Worm (Caenorhabditis elegans) whole organism, young adult: ENCODE measurements around the gene C27H5.12.
A peak's percentile ranks its signal among the peaks of the same experiment; 100 is the strongest.

Source experiments
- B0035.1 ChIP-seq: sonication (generic microtip); optimal IDR thresholded peaks from 2 replicates; lab custom pipeline; 2016; ENCODE audit warnings: missing genetic modification characterization, mild to moderate bottlenecking, missing compliant biosample characterization, missing genotype, missing genetic modification reagents
- B0261.1 ChIP-seq: sonication (generic microtip); optimal IDR thresholded peaks from 2 replicates; lab custom pipeline; 2016; ENCODE audit warnings: mild to moderate bottlenecking, missing genetic modification characterization, moderate library complexity, missing compliant biosample characterization
- C06A6.2 ChIP-seq: fragments of 200-800 bp; sonication (Bioruptor generic); conservative IDR thresholded peaks from 2 replicates; pipeline ENCODE4 v1.3.6; 2022; ENCODE audit warnings: missing genetic modification characterization, missing compliant biosample characterization
- C17E4.6 ChIP-seq: fragments of 200-800 bp; sonication (Bioruptor generic); IDR thresholded peaks from 2 replicates; pipeline ENCODE4 v1.3.6; 2022; ENCODE audit warnings: missing genetic modification reagents, missing genetic modification characterization, missing compliant biosample characterization
- D2030.7 ChIP-seq: fragments of 200-800 bp; sonication (Bioruptor generic); IDR thresholded peaks from 2 replicates; pipeline ENCODE4 v1.3.6; 2022; ENCODE audit warnings: missing genetic modification reagents, missing genetic modification characterization, missing compliant biosample characterization
- F23B12.7 ChIP-seq: sonication (generic microtip); optimal IDR thresholded peaks from 2 replicates; lab custom pipeline; 2017; ENCODE audit warnings: missing genetic modification characterization, mild to moderate bottlenecking, missing compliant biosample characterization, antibody characterized with exemption, moderate library complexity; ENCODE audit not compliant: insufficient read depth
- F33H1.4 ChIP-seq: fragments of 200-800 bp; sonication (Bioruptor generic); IDR thresholded peaks from 2 replicates; pipeline ENCODE4 v1.3.6; 2022; ENCODE audit warnings: missing genetic modification reagents, missing genetic modification characterization, missing compliant biosample characterization
- K11D2.4 ChIP-seq: fragments of 200-800 bp; sonication (Bioruptor generic); IDR thresholded peaks from 2 replicates; pipeline ENCODE4 v1.3.6; 2022; ENCODE audit warnings: missing genetic modification reagents, missing genetic modification characterization, missing compliant biosample characterization
- T07F8.4 ChIP-seq: sonication (generic microtip); optimal IDR thresholded peaks from 2 replicates; lab custom pipeline; 2016; ENCODE audit warnings: mild to moderate bottlenecking, missing genetic modification characterization, moderate library complexity, missing compliant biosample characterization
- Y53G8AR.9 ChIP-seq: fragments of 200-800 bp; sonication (Bioruptor generic); conservative IDR thresholded peaks from 2 replicates; pipeline ENCODE4 v1.3.6; 2022; ENCODE audit warnings: missing genetic modification reagents, missing genetic modification characterization, missing compliant biosample characterization
- ZK185.1 ChIP-seq: sonication (generic microtip); optimal IDR thresholded peaks from 2 replicates; lab custom pipeline; 2016; ENCODE audit warnings: mild to moderate bottlenecking, missing genetic modification characterization, missing compliant biosample characterization; ENCODE audit not compliant: poor library complexity, severe bottlenecking
- athp-1 ChIP-seq: sonication (generic microtip); optimal IDR thresholded peaks from 2 replicates; lab custom pipeline; 2017; ENCODE audit warnings: mild to moderate bottlenecking, missing genetic modification characterization, missing compliant biosample characterization
- attf-3 ChIP-seq: fragments of 200-800 bp; sonication (Bioruptor generic); conservative IDR thresholded peaks from 2 replicates; pipeline ENCODE4 v1.3.6; 2022; ENCODE audit warnings: missing genetic modification reagents, missing genetic modification characterization, missing compliant biosample characterization
- bed-2 ChIP-seq: fragments of 200-800 bp; sonication (Bioruptor generic); IDR thresholded peaks from 2 replicates; pipeline ENCODE4 v1.3.6; 2022; ENCODE audit warnings: missing genetic modification reagents, missing genetic modification characterization, missing compliant biosample characterization
- ccch-3 ChIP-seq: fragments of 200-800 bp; sonication (Bioruptor generic); optimal IDR thresholded peaks from 2 replicates; lab custom pipeline; 2018; ENCODE audit warnings: mild to moderate bottlenecking, missing genetic modification characterization, missing compliant biosample characterization
- cebp-1 ChIP-seq, 2 experiments: fragments of 200-800 bp in 1 of 2; sonication (Bioruptor generic) in 1 of 2; sonication (generic microtip) in 1 of 2; IDR thresholded peaks in 1 of 2; optimal IDR thresholded peaks in 1 of 2; 2 replicates each; pipeline versions ENCODE4 v1.3.6 to Lab custom; 2017 to 2022; ENCODE audit warnings: missing compliant biosample characterization in 2 of 2, missing genetic modification characterization in 2 of 2, mild to moderate bottlenecking in 1 of 2, missing genetic modification reagents in 1 of 2, moderate library complexity in 1 of 2
- ceh-27 ChIP-seq: fragments of 200-800 bp; sonication (Bioruptor generic); optimal IDR thresholded peaks from 2 replicates; lab custom pipeline; 2018; ENCODE audit warnings: mild to moderate bottlenecking, missing genetic modification characterization, moderate library complexity, missing compliant biosample characterization
- ceh-58 ChIP-seq: fragments of 200-800 bp; sonication (Bioruptor generic); IDR thresholded peaks from 2 replicates; pipeline ENCODE4 v1.3.6; 2022; ENCODE audit warnings: missing genetic modification characterization, missing compliant biosample characterization
- die-1 ChIP-seq: sonication (generic microtip); optimal IDR thresholded peaks from 2 replicates; lab custom pipeline; 2016; ENCODE audit warnings: missing genotype, mild to moderate bottlenecking, missing genetic modification characterization, missing compliant biosample characterization
- dox-1 ChIP-seq: fragments of 200-800 bp; sonication (Bioruptor generic); IDR thresholded peaks from 2 replicates; pipeline ENCODE4 v1.3.6; 2022; ENCODE audit warnings: missing genetic modification reagents, missing genetic modification characterization, missing compliant biosample characterization
- efl-1 ChIP-seq: fragments of 150-350 bp; optimal IDR thresholded peaks from 2 replicates; lab custom pipeline; 2014; ENCODE audit warnings: missing biosample characterization, missing genetic modification reagents, missing genetic modification characterization
- egrh-3 ChIP-seq: fragments of 200-800 bp; sonication (Bioruptor generic); IDR thresholded peaks from 2 replicates; pipeline ENCODE4 v1.3.6; 2022; ENCODE audit warnings: missing genetic modification reagents, missing genetic modification characterization, missing compliant biosample characterization
- ekl-4 ChIP-seq: fragments of 200-800 bp; sonication (Bioruptor generic); IDR thresholded peaks from 2 replicates; pipeline ENCODE4 v1.3.6; 2022; ENCODE audit warnings: missing genetic modification reagents, missing genetic modification characterization, missing compliant biosample characterization
- him-1 ChIP-seq: sonication (generic microtip); optimal IDR thresholded peaks from 2 replicates; lab custom pipeline; 2016; ENCODE audit warnings: missing genotype, missing genetic modification reagents, missing genetic modification characterization, missing compliant biosample characterization
- hlh-12 ChIP-seq: sonication (generic microtip); optimal IDR thresholded peaks from 2 replicates; lab custom pipeline; 2016; ENCODE audit warnings: missing genetic modification characterization, missing compliant biosample characterization
- hlh-26 ChIP-seq: fragments of 200-800 bp; sonication (Bioruptor generic); conservative IDR thresholded peaks from 2 replicates; pipeline ENCODE4 v1.3.6; 2022; ENCODE audit warnings: missing genetic modification reagents, missing genetic modification characterization, missing compliant biosample characterization
- hmg-20 ChIP-seq: fragments of 200-800 bp; sonication (Bioruptor generic); IDR thresholded peaks from 2 replicates; pipeline ENCODE4 v1.3.6; 2022; ENCODE audit warnings: missing genetic modification reagents, missing genetic modification characterization, missing compliant biosample characterization
- hrde-1 ChIP-seq: sonication (generic microtip); optimal IDR thresholded peaks from 2 replicates; lab custom pipeline; 2016; ENCODE audit warnings: missing genetic modification characterization, mild to moderate bottlenecking, missing compliant biosample characterization, moderate library complexity, missing genotype, missing genetic modification reagents, borderline replicate concordance
- lin-40 ChIP-seq: sonication (generic microtip); optimal IDR thresholded peaks from 2 replicates; lab custom pipeline; 2016; ENCODE audit warnings: missing genetic modification characterization, mild to moderate bottlenecking, missing compliant biosample characterization, missing genotype, missing genetic modification reagents
- lir-1 ChIP-seq: fragments of 200-800 bp; sonication (Bioruptor generic); conservative IDR thresholded peaks from 2 replicates; pipeline ENCODE4 v1.3.6; 2022; ENCODE audit warnings: missing genetic modification reagents, missing genetic modification characterization, missing compliant biosample characterization
- madf-8 ChIP-seq: fragments of 200-800 bp; sonication (Bioruptor generic); conservative IDR thresholded peaks from 2 replicates; pipeline ENCODE4 v1.3.6; 2022; ENCODE audit warnings: missing genetic modification reagents, missing genetic modification characterization, missing compliant biosample characterization
- mes-4 ChIP-seq: sonication (generic microtip); optimal IDR thresholded peaks from 2 replicates; lab custom pipeline; 2016; ENCODE audit warnings: missing genotype, missing genetic modification characterization, missing compliant biosample characterization
- nhr-120 ChIP-seq: fragments of 200-800 bp; sonication (Bioruptor generic); IDR thresholded peaks from 2 replicates; pipeline ENCODE4 v1.3.6; 2022; ENCODE audit warnings: missing genetic modification characterization, missing compliant biosample characterization
- nhr-80 ChIP-seq: sonication (generic microtip); optimal IDR thresholded peaks from 2 replicates; lab custom pipeline; 2016; ENCODE audit warnings: missing genetic modification characterization, missing compliant biosample characterization
- nhr-90 ChIP-seq: sonication (generic microtip); optimal IDR thresholded peaks from 2 replicates; lab custom pipeline; 2016; ENCODE audit warnings: missing genotype, mild to moderate bottlenecking, missing genetic modification characterization, missing compliant biosample characterization
- pbrm-1 ChIP-seq: fragments of 200-800 bp; sonication (Bioruptor generic); IDR thresholded peaks from 2 replicates; pipeline ENCODE4 v1.3.6; 2022; ENCODE audit warnings: missing genetic modification reagents, missing genetic modification characterization, missing compliant biosample characterization
- rcor-1 ChIP-seq: fragments of 200-800 bp; sonication (Bioruptor generic); IDR thresholded peaks from 2 replicates; pipeline ENCODE4 v1.3.6; 2022; ENCODE audit warnings: missing genetic modification reagents, missing genetic modification characterization, missing compliant biosample characterization
- rec-8 ChIP-seq, 2 experiments: sonication (generic microtip); optimal IDR thresholded peaks; 2 replicates each; lab custom pipeline; 2016; ENCODE audit warnings: mild to moderate bottlenecking in 2 of 2, missing genetic modification characterization in 2 of 2, missing genetic modification reagents in 2 of 2, missing genotype in 2 of 2, missing biosample characterization in 1 of 2, missing compliant biosample characterization in 1 of 2, moderate library complexity in 1 of 2
- repo-1 ChIP-seq: sonication (generic microtip); optimal IDR thresholded peaks from 2 replicates; lab custom pipeline; 2017; ENCODE audit warnings: mild to moderate bottlenecking, missing genetic modification characterization, missing compliant biosample characterization
- sea-2 ChIP-seq: fragments of 200-800 bp; sonication (Bioruptor generic); IDR thresholded peaks from 2 replicates; pipeline ENCODE4 v1.3.6; 2022; ENCODE audit warnings: missing genetic modification characterization, missing compliant biosample characterization
- snpc-4 ChIP-seq, 5 experiments: fragments of 150-350 bp in 1 of 5; sonication (generic microtip) in 4 of 5; optimal IDR thresholded peaks; 2 replicates each; lab custom pipeline; 2014 to 2018; ENCODE audit warnings: missing genetic modification characterization in 5 of 5, missing biosample characterization in 3 of 5, antibody characterized with exemption in 2 of 5, mild to moderate bottlenecking in 2 of 5, missing compliant biosample characterization in 2 of 5, missing genotype in 2 of 5, moderate library complexity in 2 of 5, missing genetic modification reagents in 1 of 5
- somi-1 ChIP-seq: fragments of 200-800 bp; sonication (Bioruptor generic); optimal IDR thresholded peaks from 2 replicates; lab custom pipeline; 2018; ENCODE audit warnings: mild to moderate bottlenecking, missing genetic modification characterization, missing compliant biosample characterization
- unc-130 ChIP-seq: sonication (generic microtip); optimal IDR thresholded peaks from 2 replicates; lab custom pipeline; 2016; ENCODE audit warnings: missing genetic modification reagents, missing genetic modification characterization, missing compliant biosample characterization
- xnd-1 ChIP-seq: sonication (generic microtip); optimal IDR thresholded peaks from 2 replicates; lab custom pipeline; 2016; ENCODE audit warnings: missing genotype, missing genetic modification reagents, missing genetic modification characterization, missing compliant biosample characterization
- ztf-18 ChIP-seq: sonication (generic microtip); optimal IDR thresholded peaks from 2 replicates; lab custom pipeline; 2016; ENCODE audit warnings: missing genotype, mild to moderate bottlenecking, missing genetic modification characterization, missing compliant biosample characterization
- ztf-3 ChIP-seq: fragments of 200-800 bp; sonication (Bioruptor generic); optimal IDR thresholded peaks from 2 replicates; lab custom pipeline; 2018; ENCODE audit warnings: mild to moderate bottlenecking, missing genetic modification characterization, missing compliant biosample characterization

Gene C27H5.12

DNA sequence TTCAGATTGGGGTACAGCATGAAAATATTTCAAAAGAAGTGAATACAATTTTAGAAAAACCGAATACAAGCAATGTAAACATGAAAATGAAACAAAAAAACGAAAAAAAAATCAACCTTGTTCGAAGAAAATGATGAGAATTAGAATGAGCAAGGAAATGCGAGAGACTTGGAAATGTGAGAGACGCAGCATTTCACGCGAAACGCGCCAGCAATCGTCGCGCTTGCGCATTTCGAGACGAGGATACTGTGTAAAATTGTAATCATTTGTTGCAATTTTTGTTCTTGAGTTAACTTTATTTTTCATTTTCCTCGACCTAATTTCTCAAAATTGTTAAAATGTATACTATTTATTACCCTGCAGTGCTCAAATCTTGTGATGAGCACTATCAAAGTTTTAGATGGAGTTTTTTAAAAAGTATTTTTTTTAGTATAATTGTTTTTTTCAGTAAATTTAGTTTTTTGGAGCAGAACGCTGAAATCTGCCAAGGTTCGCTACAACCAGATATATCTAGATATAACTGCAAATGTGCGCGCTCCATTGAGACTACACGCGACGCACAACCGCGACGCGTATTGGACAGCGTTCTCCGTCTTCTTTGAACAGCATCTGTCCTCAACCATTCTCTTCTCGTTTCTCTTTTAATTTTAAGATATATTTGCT, 9.3 kb downstream of the C27H5.12 start, which contains the start of gene fust-1 (continued):
- peak; percentile 86 for TF ChIP-seq attf-3 (GFP tag; lab: Robert Waterston, UW)
- TF ChIP-seq ceh-27 (GFP tag; lab: Kevin White, UChicago), result peak; percentile 90
- TF ChIP-seq lin-40 (tag; lab: Kevin White, UChicago), result peak; percentile 97
- TF ChIP-seq bed-2, result 0 out of 2 replicates have a peak, but pooled peaks have one; percentile 24
- TF ChIP-seq repo-1 (tag; lab: Kevin White, UChicago), result peak; percentile 94
- TF ChIP-seq dox-1 (GFP tag; lab: Robert Waterston, UW), result peak; percentile 98
- TF ChIP-seq die-1 (tag; lab: Kevin White, UChicago), result peak; percentile 14
- peak; percentile 82 for TF ChIP-seq xnd-1
- peak; percentile 22 for TF ChIP-seq mes-4 (tag; lab: Kevin White, UChicago)
- TF ChIP-seq rec-8 (tag; optimal IDR thresholded peaks at IDR 0.05; lab: Kevin White, UChicago), result peak in 1 of 2 experiments; percentile 10
- TF ChIP-seq T07F8.4, result no peak
- peak; percentile 92 for TF ChIP-seq hmg-20 (GFP tag; lab: Robert Waterston, UW)
- no peak for TF ChIP-seq hlh-12 (tag; lab: Kevin White, UChicago)
- TF ChIP-seq C06A6.2 (GFP tag; lab: Robert Waterston, UW), result peak; percentile 88
- TF ChIP-seq ceh-58, result no peak
- peak; percentile 64 for TF ChIP-seq efl-1 (GFP tag; lab: Kevin White, UChicago)
- peak; percentile 98 for TF ChIP-seq Y53G8AR.9 (GFP tag; lab: Robert Waterston, UW)
- TF ChIP-seq B0035.1, result peak; percentile 42
- TF ChIP-seq madf-8, result peak; percentile 86
- no peak for TF ChIP-seq ccch-3 (GFP tag; lab: Kevin White, UChicago)
- TF ChIP-seq hrde-1 (tag; lab: Kevin White, UChicago), result peak; percentile 74
- peak; percentile 97 for TF ChIP-seq K11D2.4 (GFP tag; lab: Robert Waterston, UW)
- peak; percentile 58 for TF ChIP-seq snpc-4 (GFP tag; optimal IDR thresholded peaks at IDR 0.05; lab: Kevin White, UChicago)
- TF ChIP-seq snpc-4 (tag; optimal IDR thresholded peaks at IDR 0.05; lab: Kevin White, UChicago), result peak; percentile 48 to 89 (median 86)
- TF ChIP-seq rcor-1 (GFP tag; lab: Robert Waterston, UW), result peak; percentile 95
- no peak; the same call in 1 of the 2 replicates for TF ChIP-seq egrh-3 (GFP tag; lab: Robert Waterston, UW)
- TF ChIP-seq hlh-26, result no peak
- peak; percentile 24 for TF ChIP-seq ztf-3 (GFP tag; lab: Kevin White, UChicago)
- peak; percentile 27 for TF ChIP-seq B0261.1 (tag; lab: Kevin White, UChicago)
- no peak for TF ChIP-seq nhr-120 (GFP tag; lab: Robert Waterston, UW)
- TF ChIP-seq C17E4.6 (GFP tag; lab: Robert Waterston, UW), result peak; percentile 80
- TF ChIP-seq athp-1 (tag; lab: Kevin White, UChicago), result peak; percentile 93
- TF ChIP-seq pbrm-1 (GFP tag; lab: Robert Waterston, UW), result peak; percentile 95
- TF ChIP-seq cebp-1 (GFP tag; IDR thresholded peaks at IDR 0.05; lab: Robert Waterston, UW), result peak; percentile 29; the same call in 1 of the 2 replicates
- TF ChIP-seq cebp-1 (tag; optimal IDR thresholded peaks at IDR 0.05; lab: Kevin White, UChicago), result peak; percentile 93
- TF ChIP-seq F33H1.4 (GFP tag; lab: Robert Waterston, UW), result peak; percentile 82
- no peak for TF ChIP-seq sea-2 (GFP tag; lab: Robert Waterston, UW)
- peak; percentile 75 for TF ChIP-seq him-1
- TF ChIP-seq D2030.7, result peak; percentile 89
- TF ChIP-seq ekl-4 (GFP tag; lab: Robert Waterston, UW), result peak; percentile 96
- TF ChIP-seq F23B12.7 (tag; lab: Kevin White, UChicago), result peak; percentile 87
- peak; percentile 70 for TF ChIP-seq nhr-80 (tag; lab: Kevin White, UChicago)
- peak; percentile 22 for TF ChIP-seq nhr-90 (tag; lab: Kevin White, UChicago)
- peak; percentile 80 for TF ChIP-seq somi-1 (GFP tag; lab: Kevin White, UChicago)
- TF ChIP-seq ztf-18, result peak; percentile 100
- peak; percentile 68 for TF ChIP-seq unc-130
- peak; percentile 94 for TF ChIP-seq ZK185.1 (tag; lab: Kevin White, UChicago)
- TF ChIP-seq lir-1, result peak; percentile 88
